Fruit fly (Drosophila melanogaster): Measurements from ENCODE around the gene vas.

dm6 chr2L:15118507-15118906 is 57.1 kb downstream of the vas start:
- TF ChIP-seq Dll (optimal IDR thresholded peaks at IDR 0.05): no peak
- no peak for TF ChIP-seq psq (optimal IDR thresholded peaks at IDR 0.05)
- no peak for TF ChIP-seq pan (optimal IDR thresholded peaks at IDR 0.05)
- no peak for TF ChIP-seq CG8478 (optimal IDR thresholded peaks at IDR 0.05)
- TF ChIP-seq EcR (GFP tag; optimal IDR thresholded peaks at IDR 0.05): no peak
- no peak for TF ChIP-seq usp (GFP tag; optimal IDR thresholded peaks at IDR 0.05)
